Fruit fly (Drosophila melanogaster) whole organism, embryonic: ENCODE measurements around the gene CG3630.
A peak's percentile ranks its signal among the peaks of the same experiment; 100 is the strongest.

Experiments
- ATbp ChIP-seq: fragments of 200-800 bp; sonication (Bioruptor generic); optimal IDR thresholded peaks from 2 replicates; lab custom pipeline; 2017; ENCODE audit warnings: missing biosample characterization, mild to moderate bottlenecking, missing genetic modification characterization, missing genetic modification reagents
- B-H1 ChIP-seq: fragments of 200-800 bp; sonication (Bioruptor generic); IDR thresholded peaks from 3 replicates; pipeline ENCODE4 v1.3.6; 2022; ENCODE audit warnings: missing biosample characterization, missing genetic modification characterization
- Bgb ChIP-seq: fragments of 200-800 bp; sonication (Bioruptor generic); IDR thresholded peaks from 2 replicates; pipeline ENCODE4 v1.3.6; 2022; ENCODE audit warnings: missing biosample characterization, missing genetic modification characterization; ENCODE audit not compliant: partially characterized antibody
- CG10959 ChIP-seq: fragments of 200-800 bp; sonication (Bioruptor generic); IDR thresholded peaks from 2 replicates; pipeline ENCODE4 v1.3.6; 2022; ENCODE audit warnings: missing biosample characterization, missing genetic modification characterization
- CG13296 ChIP-seq: fragments of 200-800 bp; sonication (Bioruptor generic); optimal IDR thresholded peaks from 3 replicates; lab custom pipeline; 2018; ENCODE audit warnings: missing biosample characterization, mild to moderate bottlenecking, missing genetic modification characterization
- CG15479 ChIP-seq: fragments of 200-800 bp; sonication (Bioruptor generic); optimal IDR thresholded peaks from 3 replicates; lab custom pipeline; 2019; ENCODE audit warnings: missing biosample characterization, mild to moderate bottlenecking, missing genetic modification characterization, moderate library complexity
- CG15601 ChIP-seq: fragments of 200-800 bp; sonication (Bioruptor generic); optimal IDR thresholded peaks from 3 replicates; lab custom pipeline; 2019; ENCODE audit warnings: missing biosample characterization, mild to moderate bottlenecking, missing genetic modification characterization, moderate library complexity
- CG16815 ChIP-seq: fragments of 200-800 bp; sonication (Bioruptor generic); optimal IDR thresholded peaks from 3 replicates; lab custom pipeline; 2017; ENCODE audit warnings: missing biosample characterization, mild to moderate bottlenecking, missing genetic modification characterization
- CG17385 ChIP-seq: fragments of 200-800 bp; sonication (Bioruptor generic); optimal IDR thresholded peaks from 3 replicates; lab custom pipeline; 2018; ENCODE audit warnings: missing biosample characterization, mild to moderate bottlenecking, missing genetic modification characterization
- CG18599 ChIP-seq: fragments of 200-800 bp; sonication (Bioruptor generic); optimal IDR thresholded peaks from 3 replicates; lab custom pipeline; 2017; ENCODE audit warnings: missing biosample characterization, missing genetic modification characterization, mild to moderate bottlenecking, moderate library complexity, missing genetic modification reagents
- CG30403 ChIP-seq: fragments of 200-800 bp; sonication (Bioruptor generic); optimal IDR thresholded peaks from 3 replicates; lab custom pipeline; 2016; ENCODE audit warnings: missing biosample characterization, missing genetic modification characterization
- CG33557 ChIP-seq: fragments of 200-800 bp; sonication (Bioruptor generic); optimal IDR thresholded peaks from 2 replicates; lab custom pipeline; 2019; ENCODE audit warnings: missing biosample characterization, mild to moderate bottlenecking, missing genetic modification characterization, moderate library complexity
- CG4730 ChIP-seq: fragments of 200-800 bp; sonication (Bioruptor generic); IDR thresholded peaks from 2 replicates; pipeline ENCODE4 v1.3.6; 2022; ENCODE audit warnings: missing biosample characterization, missing genetic modification characterization
- CG6254 ChIP-seq: fragments of 200-800 bp; sonication (Bioruptor generic); optimal IDR thresholded peaks from 3 replicates; lab custom pipeline; 2017; ENCODE audit warnings: mild to moderate bottlenecking, missing biosample characterization, missing genetic modification reagents, missing genetic modification characterization
- CG6813 ChIP-seq: fragments of 200-800 bp; sonication (Bioruptor generic); optimal IDR thresholded peaks from 2 replicates; lab custom pipeline; 2017; ENCODE audit warnings: missing biosample characterization, missing genetic modification characterization, mild to moderate bottlenecking, moderate library complexity, missing genetic modification reagents
- CG7372 ChIP-seq: fragments of 200-800 bp; sonication (Bioruptor generic); IDR thresholded peaks from 2 replicates; pipeline ENCODE4 v1.3.6; 2022; ENCODE audit warnings: missing biosample characterization, missing genetic modification characterization
- CG7745 ChIP-seq: fragments of 200-800 bp; sonication (Bioruptor generic); optimal IDR thresholded peaks from 2 replicates; lab custom pipeline; 2018; ENCODE audit warnings: missing biosample characterization, mild to moderate bottlenecking, missing genetic modification characterization, moderate library complexity
- CG8290 ChIP-seq, 3 experiments: fragments of 200-800 bp; sonication (Bioruptor generic); optimal IDR thresholded peaks; 2 replicates each; lab custom pipeline; 2016 to 2019; ENCODE audit warnings: missing biosample characterization in 3 of 3, missing genetic modification characterization in 3 of 3, mild to moderate bottlenecking in 2 of 3, moderate library complexity in 1 of 3
- CG9797 ChIP-seq: fragments of 200-800 bp; sonication (Bioruptor generic); optimal IDR thresholded peaks from 3 replicates; lab custom pipeline; 2018; ENCODE audit warnings: missing biosample characterization, mild to moderate bottlenecking, missing genetic modification characterization
- CTCF ChIP-seq: fragments of 200-800 bp; sonication (Bioruptor generic); optimal IDR thresholded peaks from 2 replicates; lab custom pipeline; 2017; ENCODE audit warnings: missing biosample characterization, mild to moderate bottlenecking, missing genetic modification characterization, moderate library complexity
- Camta ChIP-seq: fragments of 200-800 bp; sonication (Bioruptor generic); optimal IDR thresholded peaks from 2 replicates; lab custom pipeline; 2016; ENCODE audit warnings: missing biosample characterization, missing genetic modification characterization
- CkIIα-i1 ChIP-seq: fragments of 200-800 bp; sonication (Bioruptor generic); IDR thresholded peaks from 2 replicates; pipeline ENCODE4 v1.3.6; 2022; ENCODE audit warnings: missing biosample characterization, missing genetic modification characterization
- Doc3 ChIP-seq: fragments of 200-800 bp; sonication (Bioruptor generic); IDR thresholded peaks from 3 replicates; pipeline ENCODE4 v1.3.6; 2022; ENCODE audit warnings: missing biosample characterization, missing genetic modification characterization; ENCODE audit not compliant: partially characterized antibody
- Fer2 ChIP-seq: fragments of 200-800 bp; sonication (Bioruptor generic); optimal IDR thresholded peaks from 2 replicates; lab custom pipeline; 2018; ENCODE audit warnings: missing biosample characterization, mild to moderate bottlenecking, missing genetic modification characterization, moderate library complexity
- HLH3B ChIP-seq: fragments of 200-800 bp; sonication (Bioruptor generic); IDR thresholded peaks from 2 replicates; pipeline ENCODE4 v1.3.6; 2022; ENCODE audit warnings: missing biosample characterization, missing genetic modification characterization
- HmgD ChIP-seq: fragments of 200-800 bp; sonication (Bioruptor generic); optimal IDR thresholded peaks from 3 replicates; lab custom pipeline; 2016; ENCODE audit warnings: missing biosample characterization, missing genetic modification characterization
- Hsf ChIP-seq: fragments of 200-800 bp; sonication (Bioruptor generic); optimal IDR thresholded peaks from 3 replicates; lab custom pipeline; 2016; ENCODE audit warnings: missing biosample characterization, missing genetic modification characterization
- Lhr ChIP-seq: fragments of 200-800 bp; sonication (Bioruptor generic); optimal IDR thresholded peaks from 3 replicates; lab custom pipeline; 2017; ENCODE audit warnings: mild to moderate bottlenecking, missing biosample characterization, missing genetic modification reagents, missing genetic modification characterization
- Optix ChIP-seq: fragments of 200-800 bp; sonication (Bioruptor generic); IDR thresholded peaks from 3 replicates; pipeline ENCODE4 v1.3.6; 2022; ENCODE audit warnings: missing biosample characterization, missing genetic modification characterization
- Pdp1 ChIP-seq, 2 experiments: fragments of 200-800 bp; sonication (Bioruptor generic); optimal IDR thresholded peaks; 3 replicates each; lab custom pipeline; 2016; ENCODE audit warnings: missing biosample characterization in 2 of 2, missing genetic modification characterization in 2 of 2, mild to moderate bottlenecking in 1 of 2, moderate library complexity in 1 of 2
- Poxn ChIP-seq: fragments of 200-800 bp; sonication (Bioruptor generic); IDR thresholded peaks from 2 replicates; pipeline ENCODE4 v1.3.6; 2022; ENCODE audit warnings: missing biosample characterization, missing genetic modification characterization
- Sin3A ChIP-seq: fragments of >200 bp; optimal IDR thresholded peaks from 2 replicates; lab custom pipeline; 2018
- ash1 ChIP-seq: fragments of 200-800 bp; sonication (Bioruptor generic); optimal IDR thresholded peaks from 2 replicates; lab custom pipeline; 2018; ENCODE audit warnings: missing biosample characterization, mild to moderate bottlenecking, missing genetic modification characterization
- dan ChIP-seq: fragments of 200-800 bp; sonication (Bioruptor generic); IDR thresholded peaks from 2 replicates; pipeline ENCODE4 v1.3.6; 2022; ENCODE audit warnings: missing biosample characterization, missing genetic modification characterization
- ems ChIP-seq: fragments of 200-800 bp; sonication (Bioruptor generic); optimal IDR thresholded peaks from 3 replicates; lab custom pipeline; 2016; ENCODE audit warnings: missing biosample characterization, missing genetic modification characterization
- fd3F ChIP-seq: fragments of 200-800 bp; sonication (Bioruptor generic); optimal IDR thresholded peaks from 2 replicates; lab custom pipeline; 2018; ENCODE audit warnings: missing biosample characterization, mild to moderate bottlenecking, missing genetic modification characterization, moderate library complexity
- hbn ChIP-seq: fragments of 200-800 bp; sonication (Bioruptor generic); IDR thresholded peaks from 2 replicates; pipeline ENCODE4 v1.3.6; 2022; ENCODE audit warnings: missing biosample characterization, missing genetic modification characterization; ENCODE audit not compliant: partially characterized antibody
- hkb ChIP-seq, 2 experiments: fragments of 200-800 bp in 1 of 2; fragments of >200 bp in 1 of 2; sonication (Bioruptor generic) in 1 of 2; IDR thresholded peaks in 1 of 2; optimal IDR thresholded peaks in 1 of 2; 2 replicates each; pipeline versions ENCODE4 v1.3.6 to Lab custom; 2017 to 2022; ENCODE audit warnings: missing biosample characterization in 1 of 2, missing genetic modification characterization in 1 of 2
- ind ChIP-seq: fragments of 200-800 bp; sonication (Bioruptor generic); optimal IDR thresholded peaks from 3 replicates; lab custom pipeline; 2016; ENCODE audit warnings: missing biosample characterization, missing genetic modification characterization
- jing ChIP-seq: fragments of 200-800 bp; sonication (Bioruptor generic); optimal IDR thresholded peaks from 2 replicates; lab custom pipeline; 2018; ENCODE audit warnings: missing biosample characterization, mild to moderate bottlenecking, missing genetic modification characterization
- lola ChIP-seq, 3 experiments: fragments of >200 bp in 2 of 3; fragments of 200-800 bp in 1 of 3; sonication (Bioruptor generic) in 1 of 3; optimal IDR thresholded peaks; 2 replicates each; lab custom pipeline; 2017 to 2019; ENCODE audit warnings: missing biosample characterization in 3 of 3, missing genetic modification characterization in 3 of 3, mild to moderate bottlenecking in 1 of 3, moderate library complexity in 1 of 3
- onecut ChIP-seq: fragments of 200-800 bp; sonication (Bioruptor generic); IDR thresholded peaks from 2 replicates; pipeline ENCODE4 v1.3.6; 2022; ENCODE audit warnings: missing biosample characterization, missing genetic modification characterization
- otp ChIP-seq: fragments of 200-800 bp; sonication (Bioruptor generic); IDR thresholded peaks from 3 replicates; pipeline ENCODE4, ENCODE4 v1.3.6; 2022; ENCODE audit warnings: missing biosample characterization, missing genetic modification characterization
- psq ChIP-seq: fragments of 200-800 bp; sonication (Bioruptor generic); optimal IDR thresholded peaks from 2 replicates; lab custom pipeline; 2017; ENCODE audit warnings: missing biosample characterization, missing genetic modification characterization
- sd ChIP-seq: fragments of 200-800 bp; sonication (Bioruptor generic); optimal IDR thresholded peaks from 3 replicates; lab custom pipeline; 2018; ENCODE audit warnings: missing biosample characterization, mild to moderate bottlenecking, missing genetic modification characterization, moderate library complexity
- seq ChIP-seq: fragments of 200-800 bp; sonication (Bioruptor generic); IDR thresholded peaks from 2 replicates; pipeline ENCODE4 v1.3.6; 2022; ENCODE audit warnings: missing biosample characterization, missing genetic modification characterization
- tup ChIP-seq: fragments of 200-800 bp; sonication (Bioruptor generic); optimal IDR thresholded peaks from 2 replicates; lab custom pipeline; 2016; ENCODE audit warnings: missing biosample characterization, mild to moderate bottlenecking, missing genetic modification characterization, moderate library complexity
- zen ChIP-seq: fragments of 200-800 bp; sonication (Bioruptor generic); optimal IDR thresholded peaks from 3 replicates; lab custom pipeline; 2018; ENCODE audit warnings: missing biosample characterization, mild to moderate bottlenecking, missing genetic modification characterization, moderate library complexity

The CG3630 gene

DNA sequence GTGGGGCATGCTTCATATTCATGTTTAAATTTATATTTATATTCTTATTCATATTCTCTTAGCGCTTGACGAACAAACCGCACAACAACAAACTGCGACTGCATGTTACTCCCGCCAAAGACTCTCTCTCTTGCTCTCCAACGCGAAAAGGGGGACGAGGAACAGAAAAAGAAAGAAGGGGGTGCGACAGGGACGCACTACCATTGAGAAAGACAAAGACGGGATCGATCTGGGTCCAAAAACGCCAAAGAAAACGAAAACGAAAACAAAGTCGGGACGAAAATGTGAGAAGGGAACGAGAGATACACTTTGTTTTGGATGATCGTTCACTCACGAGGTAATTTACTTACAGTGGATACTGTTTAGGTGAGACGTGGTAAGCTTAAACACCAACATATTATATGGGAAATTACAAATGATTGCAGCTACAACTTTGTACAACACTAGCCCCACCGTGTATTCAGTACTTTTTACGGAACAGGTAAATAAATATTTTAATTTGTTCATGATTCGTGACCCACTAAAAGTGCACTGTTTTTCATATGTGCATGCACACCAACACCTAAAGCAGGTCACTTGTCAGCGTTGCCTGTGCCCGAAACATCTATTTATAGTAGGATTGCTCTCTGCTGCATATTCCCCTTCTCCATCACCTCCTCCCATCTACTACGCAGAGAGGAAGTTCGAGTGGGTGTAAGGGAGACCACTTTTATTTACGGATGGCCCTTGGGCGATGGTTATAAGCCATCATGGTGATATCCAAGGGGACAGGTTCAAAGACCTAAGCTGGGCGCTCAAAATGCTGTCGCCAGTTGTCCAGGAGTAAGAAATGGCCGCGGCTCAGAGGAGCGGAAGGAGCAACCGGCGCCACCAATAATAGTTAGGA, 40.0 kb upstream of the CG3630 start (continued):
- TF ChIP-seq lola (GFP tag; optimal IDR thresholded peaks at IDR 0.05; lab: Kevin White, UChicago) (peak in 1 of 3 experiments; percentile 50), seq (GFP tag; lab: Robert Waterston, UW) (no peak), Camta (GFP tag; lab: Kevin White, UChicago) (no peak), otp (no peak), B-H1 (GFP tag; lab: Robert Waterston, UW) (no peak), CG10959 (GFP tag; lab: Robert Waterston, UW) (no peak), CG16815 (GFP tag; lab: Kevin White, UChicago) (no peak), Optix (no peak), CG6254 (GFP tag; lab: Kevin White, UChicago) (no peak), Lhr (GFP tag; lab: Kevin White, UChicago) (no peak), HmgD (no peak), CG33557 (peak; percentile 16), sd (tag; lab: Kevin White, UChicago) (no peak), ATbp (GFP tag; lab: Kevin White, UChicago) (peak; percentile 28), CG4730 (0 out of 2 replicates have a peak, but pooled peaks have one; percentile 8), CG9797 (GFP tag; lab: Kevin White, UChicago) (no peak), CG18599 (GFP tag; lab: Kevin White, UChicago) (peak; percentile 18), Pdp1 (GFP tag; optimal IDR thresholded peaks at IDR 0.05; lab: Kevin White, UChicago) (peak in 1 of 2 experiments; percentile 20), dan (no peak), CG8290 (GFP tag; optimal IDR thresholded peaks at IDR 0.05; lab: Kevin White, UChicago) (no peak), CG8290 (tag; optimal IDR thresholded peaks at IDR 0.05; lab: Kevin White, UChicago) (peak in 1 of 2 experiments; percentile 7), hbn (GFP tag; lab: Robert Waterston, UW) (no peak), ash1 (no peak), Hsf (GFP tag; lab: Kevin White, UChicago) (peak; percentile 17), Bgb (GFP tag; lab: Robert Waterston, UW) (no peak), hkb (optimal IDR thresholded peaks at IDR 0.05; lab: Kevin White, UChicago) (no peak), hkb (GFP tag; IDR thresholded peaks at IDR 0.05; lab: Robert Waterston, UW) (peak; percentile 43; the same call in 1 of the 2 replicates), CkIIα-i1 (GFP tag; lab: Robert Waterston, UW) (no peak), HLH3B (GFP tag; lab: Robert Waterston, UW) (no peak), Doc3 (GFP tag; lab: Robert Waterston, UW) (no peak), Poxn (GFP tag; lab: Robert Waterston, UW) (no peak), CG15601 (tag; lab: Kevin White, UChicago) (peak; percentile 36), ems (no peak), CG6813 (GFP tag; lab: Kevin White, UChicago) (peak; percentile 34), CG7745 (no peak), CG15479 (no peak), jing (no peak), Fer2 (tag; lab: Kevin White, UChicago) (no peak), CG30403 (peak; percentile 18), psq (GFP tag; lab: Kevin White, UChicago) (peak; percentile 37), tup (no peak), CG13296 (GFP tag; lab: Kevin White, UChicago) (no peak), CTCF (GFP tag; lab: Kevin White, UChicago) (no peak), fd3F (no peak), CG17385 (GFP tag; lab: Kevin White, UChicago) (peak; percentile 10), zen (tag; lab: Kevin White, UChicago) (no peak), onecut (GFP tag; lab: Robert Waterston, UW) (peak; percentile 6; the same call in 1 of the 2 replicates), CG7372 (GFP tag; lab: Robert Waterston, UW) (no peak), Sin3A (lab: Kevin White, UChicago) (no peak), ind (GFP tag; lab: Kevin White, UChicago) (no peak)
